Worm (Caenorhabditis elegans): ENCODE results near the gene rps-14.
A peak's percentile ranks its signal among the peaks of the same experiment; 100 is the strongest.

The rps-14 gene

DNA sequence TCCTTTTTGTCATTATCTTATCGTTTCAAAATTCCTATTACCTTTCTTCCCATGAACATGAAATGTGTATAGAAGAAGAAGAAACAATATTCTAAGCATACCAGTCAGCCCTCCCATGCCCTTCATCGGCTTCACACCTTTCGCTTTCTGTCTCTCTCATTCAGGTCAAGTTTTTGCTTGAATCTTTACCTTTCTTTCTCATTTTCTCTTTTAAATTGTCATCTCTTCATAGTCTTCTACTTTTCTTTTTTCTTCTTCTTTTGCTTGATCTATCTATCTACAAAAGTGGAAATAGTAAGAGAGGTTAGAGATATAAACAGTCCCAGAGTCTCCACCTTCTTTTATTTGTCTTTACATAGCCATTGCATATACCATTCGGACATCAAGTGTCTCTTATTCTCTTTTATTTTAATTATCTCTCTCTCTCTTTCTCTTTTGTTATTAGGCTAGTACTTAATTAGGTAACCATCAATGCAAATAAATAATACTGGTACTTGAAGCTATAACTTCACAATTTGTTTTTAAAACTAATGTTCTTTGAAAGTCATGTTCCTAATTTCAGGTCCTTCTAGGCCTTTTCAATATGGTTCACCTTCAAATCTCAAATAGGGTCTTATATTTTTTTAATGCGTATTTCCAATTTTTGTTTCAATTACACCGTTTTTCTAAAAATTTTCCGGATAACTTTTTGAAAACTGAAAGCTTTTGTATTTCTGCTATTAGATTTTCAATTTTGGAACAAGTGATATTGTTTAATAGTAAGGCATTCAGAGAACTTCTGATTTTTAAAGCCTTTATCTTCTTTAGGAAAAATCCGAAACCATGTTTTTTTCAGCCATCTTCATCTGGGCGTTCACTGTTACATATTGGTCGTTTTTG, 22.2 kb upstream of the rps-14 start, which contains the start of gene dpy-31:
TSS of gene dpy-31 (plus strand) at position 829 of the 879 bp plus-strand sequence.
- TF ChIP-seq hlh-30 (tag; optimal IDR thresholded peaks at IDR 0.05; ENCODE audit: insufficient read depth) (no peak), ttx-3 (tag; optimal IDR thresholded peaks at IDR 0.05) (no peak), Y22D7AL.16 (tag; optimal IDR thresholded peaks at IDR 0.05) (no peak), tbx-7 (tag; optimal IDR thresholded peaks at IDR 0.05) (no peak), pha-2 (tag; optimal IDR thresholded peaks at IDR 0.05) (no peak), sdc-2 (tag; optimal IDR thresholded peaks at IDR 0.05) (no peak), ahr-1 (tag; optimal IDR thresholded peaks at IDR 0.05) (no peak), ceh-30 (tag; optimal IDR thresholded peaks at IDR 0.05) (no peak), rnt-1 (tag; optimal IDR thresholded peaks at IDR 0.05) (no peak), ceh-34 (tag; optimal IDR thresholded peaks at IDR 0.05) (no peak), syd-9 (tag; optimal IDR thresholded peaks at IDR 0.05) (no peak)

DNA sequence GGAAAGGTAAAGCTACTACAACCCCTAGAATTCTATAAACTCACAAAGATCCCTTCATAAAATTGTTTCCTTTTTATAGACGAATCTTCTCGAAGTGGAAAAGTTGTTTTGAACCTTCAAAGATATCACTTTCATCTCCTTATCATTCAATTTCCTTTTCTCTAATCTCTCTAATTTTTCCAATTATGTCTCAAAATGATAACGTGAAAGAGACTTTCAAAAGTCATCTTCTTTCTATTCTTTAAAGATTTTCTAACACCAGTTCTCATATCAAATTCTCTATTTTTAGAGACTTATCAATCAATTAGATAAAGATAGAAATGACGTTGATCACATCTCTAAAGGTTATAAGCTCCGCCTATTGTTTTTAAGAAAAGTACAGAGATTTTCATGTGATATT, 20.1 kb upstream of the rps-14 start:
- no peak for TF ChIP-seq unc-3 (GFP tag; conservative IDR thresholded peaks at IDR 0.05)
- TF ChIP-seq unc-3 (tag; optimal IDR thresholded peaks at IDR 0.05), result no peak
- no peak for TF ChIP-seq ceh-19 (GFP tag; optimal IDR thresholded peaks at IDR 0.05)
- no peak for TF ChIP-seq rnt-1 (tag; optimal IDR thresholded peaks at IDR 0.05)
- no peak for TF ChIP-seq hlh-8 (tag; optimal IDR thresholded peaks at IDR 0.05)
- no peak for TF ChIP-seq gmeb-2 (tag; optimal IDR thresholded peaks at IDR 0.05)

ce11 chrIII:7198838-7199237, 19.4 kb upstream of the rps-14 start, which contains the start of gene pfd-5:
Gene pfd-5 (minus strand): TSS chrIII:7198884.
- TF ChIP-seq eyg-1 (tag; optimal IDR thresholded peaks at IDR 0.05) (peak; percentile 29), ceh-31 (tag; optimal IDR thresholded peaks at IDR 0.05) (peak; percentile 91), elt-2 (tag; optimal IDR thresholded peaks at IDR 0.05) (peak; percentile 69), C08G9.2 (tag; optimal IDR thresholded peaks at IDR 0.05) (peak; percentile 92), unc-42 (tag; optimal IDR thresholded peaks at IDR 0.05) (peak; percentile 23), unc-86 (tag; optimal IDR thresholded peaks at IDR 0.05) (peak; percentile 51), sdc-2 (tag; optimal IDR thresholded peaks at IDR 0.05) (peak; percentile 21), lim-6 (tag; optimal IDR thresholded peaks at IDR 0.05) (peak; percentile 51), lin-11 (tag; optimal IDR thresholded peaks at IDR 0.05) (no peak), npax-4 (tag; optimal IDR thresholded peaks at IDR 0.05) (no peak), gmeb-2 (tag; optimal IDR thresholded peaks at IDR 0.05) (peak; percentile 18), pat-9 (tag; optimal IDR thresholded peaks at IDR 0.05) (no peak), che-1 (tag; optimal IDR thresholded peaks at IDR 0.05) (peak; percentile 5), unc-3 (GFP tag; conservative IDR thresholded peaks at IDR 0.05) (no peak; the same call in 1 of the 2 replicates), unc-3 (tag; optimal IDR thresholded peaks at IDR 0.05) (peak; percentile 12), ceh-30 (tag; optimal IDR thresholded peaks at IDR 0.05) (no peak), tbx-2 (tag; optimal IDR thresholded peaks at IDR 0.05) (peak; percentile 87), ttx-3 (tag; optimal IDR thresholded peaks at IDR 0.05) (no peak), hlh-15 (tag; optimal IDR thresholded peaks at IDR 0.05) (peak; percentile 11), dmd-4 (tag; optimal IDR thresholded peaks at IDR 0.05; ENCODE audit: borderline replicate concordance) (no peak), odd-2 (tag; optimal IDR thresholded peaks at IDR 0.05) (no peak), C38D4.7 (GFP tag; optimal IDR thresholded peaks at IDR 0.05) (no peak), T23F11.4 (GFP tag; optimal IDR thresholded peaks at IDR 0.05) (no peak), fkh-6 (tag; optimal IDR thresholded peaks at IDR 0.05) (peak; percentile 47), zip-5 (tag; optimal IDR thresholded peaks at IDR 0.05) (peak; percentile 90), fkh-10 (GFP tag; optimal IDR thresholded peaks at IDR 0.05) (no peak), Y22D7AL.16 (tag; optimal IDR thresholded peaks at IDR 0.05) (no peak), dve-1 (tag; optimal IDR thresholded peaks at IDR 0.05) (no peak), ets-4 (tag; optimal IDR thresholded peaks at IDR 0.05) (peak; percentile 90), nhr-232 (tag; optimal IDR thresholded peaks at IDR 0.05) (no peak), ref-2 (tag; optimal IDR thresholded peaks at IDR 0.05) (peak; percentile 84), ceh-48 (tag; optimal IDR thresholded peaks at IDR 0.05) (no peak), madf-2 (tag; optimal IDR thresholded peaks at IDR 0.05) (peak; percentile 20), pax-1 (tag; optimal IDR thresholded peaks at IDR 0.05) (no peak), hlh-8 (tag; optimal IDR thresholded peaks at IDR 0.05) (peak; percentile 94), ceh-22 (tag; optimal IDR thresholded peaks at IDR 0.05) (no peak), fax-1 (tag; optimal IDR thresholded peaks at IDR 0.05) (peak; percentile 74), nhr-11 (tag; optimal IDR thresholded peaks at IDR 0.05) (no peak), ahr-1 (tag; optimal IDR thresholded peaks at IDR 0.05) (peak; percentile 20), pros-1 (tag; optimal IDR thresholded peaks at IDR 0.05) (no peak)
